Fruit fly (Drosophila melanogaster) whole organism, adult: ENCODE results near the gene CG32112.

ENCODE experiments used
- CG11617 ChIP-seq: fragments of 200-800 bp; sonication (Bioruptor generic); optimal IDR thresholded peaks from 2 replicates; lab custom pipeline; 2017; ENCODE audit warnings: mild to moderate bottlenecking, missing biosample characterization, missing genetic modification reagents, missing genetic modification characterization
- CG12768 ChIP-seq: fragments of 200-800 bp; sonication (Bioruptor generic); optimal IDR thresholded peaks from 2 replicates; lab custom pipeline; 2017; ENCODE audit warnings: missing biosample characterization, missing genetic modification characterization, mild to moderate bottlenecking, moderate library complexity, missing genetic modification reagents
- CG14711 ChIP-seq: fragments of 200-800 bp; sonication (Bioruptor generic); optimal IDR thresholded peaks from 2 replicates; lab custom pipeline; 2018; ENCODE audit warnings: missing biosample characterization, mild to moderate bottlenecking, missing genetic modification characterization, moderate library complexity
- CG1620 ChIP-seq: fragments of 200-800 bp; sonication (Bioruptor generic); optimal IDR thresholded peaks from 2 replicates; lab custom pipeline; 2016; ENCODE audit warnings: missing biosample characterization, missing genetic modification characterization
- CG33017 ChIP-seq: fragments of 200-800 bp; sonication (Bioruptor generic); optimal IDR thresholded peaks from 2 replicates; lab custom pipeline; 2018; ENCODE audit warnings: missing biosample characterization, mild to moderate bottlenecking, missing genetic modification characterization, moderate library complexity
- CG5204 ChIP-seq: fragments of 200-800 bp; sonication (Bioruptor generic); optimal IDR thresholded peaks from 2 replicates; lab custom pipeline; 2016; ENCODE audit warnings: missing biosample characterization, missing genetic modification characterization
- CG7045 ChIP-seq: fragments of 200-800 bp; sonication (Bioruptor generic); optimal IDR thresholded peaks from 2 replicates; lab custom pipeline; 2017; ENCODE audit warnings: missing biosample characterization, mild to moderate bottlenecking, missing genetic modification characterization
- CG7101 ChIP-seq: fragments of 200-800 bp; sonication (Bioruptor generic); optimal IDR thresholded peaks from 2 replicates; lab custom pipeline; 2018; ENCODE audit warnings: missing biosample characterization, mild to moderate bottlenecking, missing genetic modification characterization, moderate library complexity
- Clk ChIP-seq: fragments of 200-800 bp; sonication (Bioruptor generic); optimal IDR thresholded peaks from 2 replicates; lab custom pipeline; 2017; ENCODE audit warnings: missing biosample characterization, missing genetic modification characterization
- Crg-1 ChIP-seq: fragments of 200-800 bp; sonication (Bioruptor generic); optimal IDR thresholded peaks from 2 replicates; lab custom pipeline; 2016; ENCODE audit warnings: missing biosample characterization, missing genetic modification characterization
- Hr96 ChIP-seq: fragments of 200-800 bp; sonication (Bioruptor generic); optimal IDR thresholded peaks from 2 replicates; lab custom pipeline; 2016; ENCODE audit warnings: missing biosample characterization, missing genetic modification characterization
- Mnt ChIP-seq: fragments of 200-800 bp; sonication (Bioruptor generic); optimal IDR thresholded peaks from 2 replicates; lab custom pipeline; 2016; ENCODE audit warnings: missing biosample characterization, mild to moderate bottlenecking, missing genetic modification characterization
- bab1 ChIP-seq: fragments of 200-800 bp; sonication (Bioruptor generic); optimal IDR thresholded peaks from 3 replicates; lab custom pipeline; 2019; ENCODE audit warnings: missing biosample characterization, mild to moderate bottlenecking, missing genetic modification characterization, moderate library complexity
- cic ChIP-seq: fragments of 200-800 bp; sonication (Bioruptor generic); optimal IDR thresholded peaks from 2 replicates; lab custom pipeline; 2017; ENCODE audit warnings: missing biosample characterization, mild to moderate bottlenecking, missing genetic modification characterization, moderate library complexity
- cnc ChIP-seq, 2 experiments: fragments of >200 bp; optimal IDR thresholded peaks; 2 replicates each; lab custom pipeline; 2017
- kay ChIP-seq: fragments of 200-800 bp; sonication (Bioruptor generic); peaks from one replicate; lab custom pipeline; 2016; ENCODE audit warnings: missing biosample characterization, missing genetic modification characterization, borderline replicate concordance
- ovo ChIP-seq: fragments of 200-800 bp; sonication (Bioruptor generic); optimal IDR thresholded peaks from 2 replicates; lab custom pipeline; 2016; ENCODE audit warnings: missing biosample characterization, missing genetic modification characterization
- pad ChIP-seq: fragments of 200-800 bp; sonication (Bioruptor generic); optimal IDR thresholded peaks from 3 replicates; lab custom pipeline; 2017; ENCODE audit warnings: missing biosample characterization, missing genetic modification characterization, mild to moderate bottlenecking, moderate library complexity, missing genetic modification reagents
- tj ChIP-seq: fragments of 200-800 bp; sonication (Bioruptor generic); optimal IDR thresholded peaks from 3 replicates; lab custom pipeline; 2017; ENCODE audit warnings: missing biosample characterization, mild to moderate bottlenecking, missing genetic modification characterization, moderate library complexity
- toe ChIP-seq: fragments of 200-800 bp; sonication (Bioruptor generic); optimal IDR thresholded peaks from 2 replicates; lab custom pipeline; 2016; ENCODE audit warnings: missing biosample characterization, missing genetic modification characterization

CG32112 gene

DNA sequence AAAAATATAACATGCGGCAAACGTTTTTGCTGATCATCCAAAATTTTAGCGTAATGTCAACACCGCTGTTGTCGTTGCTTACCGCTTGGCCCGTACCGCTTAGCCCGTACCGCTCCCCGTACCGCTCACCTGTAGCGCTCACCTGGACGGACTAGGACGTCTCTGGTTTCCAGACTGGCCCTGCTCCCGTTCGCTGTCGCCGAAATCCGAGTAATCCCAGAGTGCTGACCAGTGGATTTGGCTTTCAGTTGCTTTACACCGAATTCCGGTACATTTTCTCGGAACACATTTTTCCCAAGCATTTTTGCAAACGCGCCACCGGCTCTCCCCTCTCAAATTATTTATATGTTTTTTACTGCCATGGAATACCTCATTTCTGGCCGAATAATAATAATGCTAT lies 24.9 kb upstream of the CG32112 start:
- TF ChIP-seq tj (peak; percentile 97), CG5204 (GFP tag; lab: Kevin White, UChicago) (no peak)

DNA sequence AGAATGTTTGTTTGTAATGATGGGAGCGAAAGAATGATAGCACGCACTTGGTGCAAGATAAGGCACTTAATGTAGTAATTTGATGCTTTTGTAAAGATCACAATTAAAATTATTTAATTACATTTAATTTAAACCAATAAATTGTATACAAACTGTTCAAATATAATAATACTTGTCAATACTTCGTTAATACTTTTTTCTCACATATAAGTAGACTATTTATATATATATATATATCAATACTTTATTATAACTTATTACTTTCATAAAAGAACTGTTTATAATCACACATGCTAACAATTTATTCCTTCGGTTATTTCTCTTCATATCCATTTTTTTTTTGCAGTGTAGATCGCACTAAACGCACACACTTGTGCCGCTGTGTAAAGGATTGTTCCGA lies 23.9 kb upstream of the CG32112 start:
- no peak for TF ChIP-seq CG14711 (tag; lab: Kevin White, UChicago)
- TF ChIP-seq Mnt: no peak
- TF ChIP-seq CG1620 (GFP tag; lab: Kevin White, UChicago): no peak
- TF ChIP-seq cnc (optimal IDR thresholded peaks at IDR 0.05; lab: Kevin White, UChicago): no peak
- no peak for TF ChIP-seq tj

DNA sequence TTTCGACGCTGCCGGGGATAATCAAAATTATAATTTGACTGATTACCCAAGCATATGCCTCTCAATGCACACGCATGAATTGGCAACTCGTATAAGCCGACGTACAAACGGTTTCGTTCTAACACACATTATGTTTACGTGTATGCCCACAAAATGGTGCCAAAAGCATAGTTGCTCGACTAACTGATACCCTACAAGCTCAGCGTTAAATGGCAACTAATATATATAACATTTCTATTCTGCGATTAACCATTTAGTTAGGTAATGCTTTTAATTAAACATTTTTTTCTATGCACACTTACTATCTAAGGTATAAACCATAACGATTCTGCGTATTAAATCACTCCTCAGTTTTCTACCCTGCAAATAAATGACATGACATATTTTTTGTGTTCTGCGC lies 20.8 kb upstream of the CG32112 start:
- TF ChIP-seq CG33017 (tag; lab: Kevin White, UChicago) (no peak), bab1 (GFP tag; lab: Kevin White, UChicago) (no peak), kay (GFP tag; lab: Kevin White, UChicago) (no peak), Clk (no peak), CG5204 (GFP tag; lab: Kevin White, UChicago) (no peak), CG11617 (GFP tag; lab: Kevin White, UChicago) (no peak), cnc (optimal IDR thresholded peaks at IDR 0.05; lab: Kevin White, UChicago) (no peak), cic (no peak), CG7045 (no peak), Mnt (no peak), Crg-1 (GFP tag; lab: Kevin White, UChicago) (no peak), CG12768 (GFP tag; lab: Kevin White, UChicago) (no peak), ovo (GFP tag; lab: Kevin White, UChicago) (no peak), toe (no peak), CG1620 (GFP tag; lab: Kevin White, UChicago) (no peak), pad (GFP tag; lab: Kevin White, UChicago) (no peak), tj (no peak), Hr96 (GFP tag; lab: Kevin White, UChicago) (no peak), CG14711 (tag; lab: Kevin White, UChicago) (no peak)

DNA sequence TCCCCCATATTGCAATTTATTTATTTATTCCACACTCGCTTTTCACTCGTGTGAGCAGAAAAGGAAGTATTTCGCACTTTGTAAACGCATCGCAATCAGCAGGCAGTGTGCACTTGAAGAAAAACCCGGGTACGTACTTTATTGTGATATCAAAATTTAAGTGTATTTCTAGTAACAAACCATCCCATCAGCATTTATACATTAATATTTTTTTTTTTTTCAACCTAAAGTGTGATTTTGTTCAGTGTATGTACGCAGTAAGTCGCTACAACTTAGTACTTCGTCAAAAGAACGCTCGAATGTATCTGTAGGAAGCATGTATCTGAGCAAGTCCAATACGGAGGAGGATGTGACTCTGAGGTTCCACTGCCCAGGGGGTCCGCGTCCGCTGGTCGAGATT lies 15.8 kb upstream of the CG32112 start:
- no peak for TF ChIP-seq CG33017 (tag; lab: Kevin White, UChicago)
- no peak for TF ChIP-seq Mnt
- TF ChIP-seq CG7101 (tag; lab: Kevin White, UChicago): no peak
- TF ChIP-seq toe: no peak
- TF ChIP-seq pad (GFP tag; lab: Kevin White, UChicago): no peak
- no peak for TF ChIP-seq Crg-1 (GFP tag; lab: Kevin White, UChicago)
- no peak for TF ChIP-seq bab1 (GFP tag; lab: Kevin White, UChicago)
- no peak for TF ChIP-seq CG12768 (GFP tag; lab: Kevin White, UChicago)
- TF ChIP-seq CG5204 (GFP tag; lab: Kevin White, UChicago): no peak
- TF ChIP-seq Clk: no peak
- no peak for TF ChIP-seq cic
- no peak for TF ChIP-seq ovo (GFP tag; lab: Kevin White, UChicago)
- no peak for TF ChIP-seq CG14711 (tag; lab: Kevin White, UChicago)
- no peak for TF ChIP-seq cnc (optimal IDR thresholded peaks at IDR 0.05; lab: Kevin White, UChicago)
- TF ChIP-seq tj: no peak

DNA sequence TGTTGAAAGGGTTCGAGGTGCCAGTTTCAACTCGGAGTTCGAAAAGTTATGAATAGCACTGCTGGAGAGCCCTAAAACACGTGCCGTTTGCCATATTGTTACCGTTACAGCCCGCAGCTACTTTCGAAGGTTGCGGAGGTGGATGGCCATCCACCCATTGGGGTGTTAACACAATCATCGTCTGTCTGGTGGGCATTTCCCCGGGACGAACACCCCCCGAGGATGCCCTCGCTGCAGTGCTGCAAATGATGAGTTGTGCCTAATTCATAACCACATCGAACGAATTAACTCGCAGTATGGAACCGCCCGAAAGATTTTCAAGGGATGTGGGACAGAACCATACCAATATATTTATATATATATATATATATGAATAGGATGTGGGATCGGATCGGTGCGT lies 14.3 kb upstream of the CG32112 start:
- TF ChIP-seq CG11617 (GFP tag; lab: Kevin White, UChicago) (no peak), CG7045 (no peak), CG7101 (tag; lab: Kevin White, UChicago) (no peak), Hr96 (GFP tag; lab: Kevin White, UChicago) (no peak), ovo (GFP tag; lab: Kevin White, UChicago) (no peak), CG14711 (tag; lab: Kevin White, UChicago) (no peak), Mnt (no peak), tj (no peak), pad (GFP tag; lab: Kevin White, UChicago) (no peak), CG12768 (GFP tag; lab: Kevin White, UChicago) (no peak), CG5204 (GFP tag; lab: Kevin White, UChicago) (no peak), CG1620 (GFP tag; lab: Kevin White, UChicago) (no peak), Clk (no peak)

DNA sequence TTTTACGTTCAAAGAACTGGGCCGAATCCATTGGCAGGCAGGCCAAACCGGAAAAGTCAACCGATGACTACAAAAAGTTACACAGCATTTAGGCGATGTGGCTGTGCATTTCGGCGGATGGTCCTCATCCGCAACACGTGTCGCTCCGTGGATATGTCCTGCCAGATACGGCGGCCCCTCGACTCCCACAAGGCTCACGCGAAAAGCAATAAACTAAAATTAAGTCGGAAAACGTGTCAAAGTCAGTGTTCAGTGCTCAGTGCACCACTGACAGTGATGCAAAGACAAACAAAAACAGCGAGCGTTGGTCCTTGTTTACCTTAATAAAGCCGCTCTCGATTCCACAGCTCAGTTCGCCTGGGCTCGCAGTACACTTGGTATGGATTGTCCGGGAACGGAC lies 11.9 kb upstream of the CG32112 start:
- no peak for TF ChIP-seq CG7101 (tag; lab: Kevin White, UChicago)
- no peak for TF ChIP-seq ovo (GFP tag; lab: Kevin White, UChicago)
- TF ChIP-seq CG12768 (GFP tag; lab: Kevin White, UChicago): no peak
- no peak for TF ChIP-seq CG11617 (GFP tag; lab: Kevin White, UChicago)
- TF ChIP-seq kay (GFP tag; lab: Kevin White, UChicago): no peak
- no peak for TF ChIP-seq CG7045
- TF ChIP-seq Clk: no peak
- TF ChIP-seq tj: no peak
- TF ChIP-seq bab1 (GFP tag; lab: Kevin White, UChicago): no peak
- TF ChIP-seq Hr96 (GFP tag; lab: Kevin White, UChicago): no peak
- TF ChIP-seq CG14711 (tag; lab: Kevin White, UChicago): no peak

DNA sequence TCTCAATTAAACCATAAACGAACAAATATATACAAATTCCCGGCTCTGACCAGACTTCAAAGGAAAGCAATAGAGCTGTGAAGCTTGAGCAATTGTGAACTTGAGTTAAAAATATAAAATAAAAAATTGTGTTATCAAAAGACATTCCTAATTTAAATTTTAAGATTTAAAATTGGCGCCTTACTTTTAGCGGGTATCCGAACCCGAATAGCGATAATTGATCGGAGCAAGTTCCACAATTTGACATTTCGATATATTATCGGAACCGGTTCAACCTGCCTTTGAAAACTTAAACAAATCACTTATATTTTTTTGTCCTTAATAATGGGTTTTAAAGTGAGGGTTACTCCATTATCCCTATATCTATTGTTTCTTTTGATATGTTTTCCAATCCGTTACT lies 8.8 kb upstream of the CG32112 start:
- TF ChIP-seq CG11617 (GFP tag; lab: Kevin White, UChicago): no peak
- no peak for TF ChIP-seq Hr96 (GFP tag; lab: Kevin White, UChicago)
